Worm (Caenorhabditis elegans) whole organism, early embryonic: ENCODE data around the gene Y39G8B.13.

Source experiments
- ama-1 ChIP-seq: fragments of 150-350 bp; optimal IDR thresholded peaks from 2 replicates; lab custom pipeline; 2014
- ceh-13 ChIP-seq: fragments of 200-800 bp; sonication (Bioruptor generic); optimal IDR thresholded peaks from 2 replicates; lab custom pipeline; 2018; ENCODE audit warnings: mild to moderate bottlenecking, missing genetic modification characterization, missing compliant biosample characterization
- scrt-1 ChIP-seq: fragments of 200-800 bp; sonication (Bioruptor generic); IDR thresholded peaks from 2 replicates; pipeline ENCODE4 v1.3.6; 2022; ENCODE audit warnings: missing genetic modification characterization, missing compliant biosample characterization

- TF ChIP-seq ceh-13 (GFP tag; lab: Kevin White, UChicago): no peak
- TF ChIP-seq ama-1 (lab: Kevin White, UChicago): peak; percentile 78
- no peak for TF ChIP-seq scrt-1 (GFP tag; lab: Robert Waterston, UW)
Observed at ce11 chrII:14018192-14018591, 35.3 kb upstream of the Y39G8B.13 start.
